Worm (Caenorhabditis elegans): ENCODE data around the gene Y44F5A.1.

Y44F5A.1 gene

ce11 chrIII:4208210-4208609, 39.3 kb downstream of the Y44F5A.1 start:
- TF ChIP-seq Y48G9A.11 (GFP tag; IDR thresholded peaks at IDR 0.05) (0 out of 2 replicates have a peak, but pooled peaks have one; percentile 18), Y5F2A.4 (GFP tag; optimal IDR thresholded peaks at IDR 0.05) (no peak)

- TF ChIP-seq fos-1 (tag; optimal IDR thresholded peaks at IDR 0.05) = no peak
- TF ChIP-seq Y48G9A.11 (GFP tag; IDR thresholded peaks at IDR 0.05) = peak; percentile 79
- TF ChIP-seq dve-1 (tag; optimal IDR thresholded peaks at IDR 0.05; ENCODE audit: insufficient read depth) = no peak
- TF ChIP-seq lin-38 (GFP tag; IDR thresholded peaks at IDR 0.05) = peak; percentile 25
- peak; percentile 19 for TF ChIP-seq F49E8.2 (tag; optimal IDR thresholded peaks at IDR 0.05; ENCODE audit: borderline replicate concordance)
- TF ChIP-seq unc-130 (GFP tag; optimal IDR thresholded peaks at IDR 0.05) = peak; percentile 67
- peak in 1 of 2 experiments; percentile 79 for TF ChIP-seq lsy-2 (tag; optimal IDR thresholded peaks at IDR 0.05)
Measured at ce11 chrIII:4205751-4206327, 41.6 kb downstream of the Y44F5A.1 start, which contains the start of gene R74.8. Gene R74.8 (plus strand): TSS chrIII:4206277.

ce11 chrIII:4204964-4205363, 42.5 kb downstream of the Y44F5A.1 start:
- TF ChIP-seq F49E8.2 (tag; optimal IDR thresholded peaks at IDR 0.05; ENCODE audit: borderline replicate concordance) (no peak), aha-1 (tag) (peak; percentile 94), Y105C5A.15 (GFP tag; IDR thresholded peaks at IDR 0.05) (no peak), daf-12 (tag; optimal IDR thresholded peaks at IDR 0.05) (no peak), ceh-62 (tag; optimal IDR thresholded peaks at IDR 0.05) (no peak), hlh-30 (tag; optimal IDR thresholded peaks at IDR 0.05; ENCODE audit: insufficient read depth) (no peak)

- TF ChIP-seq lsy-2 (tag; optimal IDR thresholded peaks at IDR 0.05) = peak in 1 of 2 experiments; percentile 65
- TF ChIP-seq lim-7 (GFP tag; IDR thresholded peaks at IDR 0.05) = no peak
- no peak for TF ChIP-seq Y105C5A.15 (GFP tag; IDR thresholded peaks at IDR 0.05)
- TF ChIP-seq Y48G9A.11 (GFP tag; IDR thresholded peaks at IDR 0.05) = peak; percentile 61
- TF ChIP-seq dpl-1 (GFP tag; optimal IDR thresholded peaks at IDR 0.05) = no peak
- TF ChIP-seq daf-16 (GFP tag; optimal IDR thresholded peaks at IDR 0.05) = no peak
- peak; percentile 21 for TF ChIP-seq daf-16 (tag; optimal IDR thresholded peaks at IDR 0.05)
- TF ChIP-seq F26F4.8 (GFP tag; conservative IDR thresholded peaks at IDR 0.05) = no peak
- no peak for TF ChIP-seq sdz-12 (GFP tag; optimal IDR thresholded peaks at IDR 0.05)
- no peak for TF ChIP-seq cey-2 (tag; optimal IDR thresholded peaks at IDR 0.05; ENCODE audit: borderline replicate concordance, insufficient read depth)
- no peak for TF ChIP-seq ceh-28 (tag; optimal IDR thresholded peaks at IDR 0.05)
- no peak for TF ChIP-seq ceh-20 (GFP tag; IDR thresholded peaks at IDR 0.05)
- no peak for TF ChIP-seq hlh-30 (tag; optimal IDR thresholded peaks at IDR 0.05; ENCODE audit: insufficient read depth)
- TF ChIP-seq hif-1 (tag; optimal IDR thresholded peaks at IDR 0.05) = no peak
- no peak for TF ChIP-seq lin-13 (GFP tag; optimal IDR thresholded peaks at IDR 0.05)
- no peak for TF ChIP-seq unc-130 (GFP tag; optimal IDR thresholded peaks at IDR 0.05)
- TF ChIP-seq mxl-2 (GFP tag; conservative IDR thresholded peaks at IDR 0.05) = no peak
- no peak for TF ChIP-seq jun-1 (tag; optimal IDR thresholded peaks at IDR 0.05)
- no peak for TF ChIP-seq duxl-1 (tag; optimal IDR thresholded peaks at IDR 0.05; ENCODE audit: poor library complexity)
- TF ChIP-seq nhr-76 (tag; optimal IDR thresholded peaks at IDR 0.05) = no peak
- no peak for TF ChIP-seq nhr-237 (tag; optimal IDR thresholded peaks at IDR 0.05)
- TF ChIP-seq zfp-3 (GFP tag; conservative IDR thresholded peaks at IDR 0.05) = no peak
- no peak for TF ChIP-seq fos-1 (tag; optimal IDR thresholded peaks at IDR 0.05)
- TF ChIP-seq attf-4 (tag; optimal IDR thresholded peaks at IDR 0.05) = no peak
- TF ChIP-seq T20F7.1 (GFP tag; optimal IDR thresholded peaks at IDR 0.05) = peak; percentile 95
- TF ChIP-seq mdl-1 (tag; optimal IDR thresholded peaks at IDR 0.05) = no peak
- TF ChIP-seq ztf-7 (tag; optimal IDR thresholded peaks at IDR 0.05) = no peak
- TF ChIP-seq nhr-48 (tag; optimal IDR thresholded peaks at IDR 0.05) = no peak
- peak; percentile 69 for TF ChIP-seq R02D3.7 (tag; optimal IDR thresholded peaks at IDR 0.05)
- no peak for TF ChIP-seq saeg-2 (GFP tag; IDR thresholded peaks at IDR 0.05)
- TF ChIP-seq mdt-29 (GFP tag; IDR thresholded peaks at IDR 0.05) = no peak
- TF ChIP-seq mxl-3 (GFP tag; optimal IDR thresholded peaks at IDR 0.05) = no peak
- no peak for TF ChIP-seq nhr-111 (GFP tag; optimal IDR thresholded peaks at IDR 0.05)
- TF ChIP-seq mes-2 (tag; optimal IDR thresholded peaks at IDR 0.05; ENCODE audit: poor library complexity, severe bottlenecking) = peak; percentile 33
- TF ChIP-seq dmd-8 (GFP tag; IDR thresholded peaks at IDR 0.05) = no peak
- no peak for TF ChIP-seq lir-3 (tag; optimal IDR thresholded peaks at IDR 0.05)
Measured at ce11 chrIII:4204072-4204471, 43.4 kb downstream of the Y44F5A.1 start, which contains the start of the genes pelo-1 and R74.7. Gene pelo-1 (minus strand): TSS chrIII:4204222. Gene R74.7 (plus strand): TSS chrIII:4204429.

Data from whole organism, L4 larva.